Fruit fly (Drosophila melanogaster) whole organism, embryonic: ENCODE results near the gene CG4783.

Source experiments
- Antp ChIP-seq: fragments of 200-800 bp; sonication (Bioruptor generic); optimal IDR thresholded peaks from 3 replicates; lab custom pipeline; 2016; ENCODE audit warnings: missing biosample characterization, missing genetic modification characterization
- B-H1 ChIP-seq: fragments of 200-800 bp; sonication (Bioruptor generic); IDR thresholded peaks from 3 replicates; pipeline ENCODE4 v1.3.6; 2022; ENCODE audit warnings: missing biosample characterization, missing genetic modification characterization
- CG10979 ChIP-seq: fragments of 200-800 bp; sonication (Bioruptor generic); optimal IDR thresholded peaks from 2 replicates; lab custom pipeline; 2018; ENCODE audit warnings: missing biosample characterization, mild to moderate bottlenecking, missing genetic modification characterization, moderate library complexity
- CG12155 ChIP-seq: fragments of 200-800 bp; sonication (Bioruptor generic); optimal IDR thresholded peaks from 3 replicates; lab custom pipeline; 2016; ENCODE audit warnings: missing biosample characterization, missing genetic modification characterization
- CG12659 ChIP-seq: fragments of 200-800 bp; sonication (Bioruptor generic); optimal IDR thresholded peaks from 3 replicates; lab custom pipeline; 2017; ENCODE audit warnings: mild to moderate bottlenecking, missing biosample characterization, missing genetic modification reagents, missing genetic modification characterization
- CG13624 ChIP-seq: fragments of 200-800 bp; sonication (Bioruptor generic); optimal IDR thresholded peaks from 2 replicates; lab custom pipeline; 2016; ENCODE audit warnings: missing biosample characterization, missing genetic modification characterization
- CG13894 ChIP-seq: fragments of 200-800 bp; sonication (Bioruptor generic); optimal IDR thresholded peaks from 3 replicates; lab custom pipeline; 2018; ENCODE audit warnings: missing biosample characterization, mild to moderate bottlenecking, missing genetic modification characterization, moderate library complexity
- CG15011 ChIP-seq: fragments of 200-800 bp; sonication (Bioruptor generic); optimal IDR thresholded peaks from 3 replicates; lab custom pipeline; 2018; ENCODE audit warnings: missing biosample characterization, mild to moderate bottlenecking, missing genetic modification characterization
- CG15269 ChIP-seq: fragments of 200-800 bp; sonication (Bioruptor generic); optimal IDR thresholded peaks from 2 replicates; lab custom pipeline; 2018; ENCODE audit warnings: missing biosample characterization, mild to moderate bottlenecking, missing genetic modification characterization, moderate library complexity
- CG1832 ChIP-seq: fragments of 200-800 bp; sonication (Bioruptor generic); optimal IDR thresholded peaks from 2 replicates; lab custom pipeline; 2017; ENCODE audit warnings: missing biosample characterization, mild to moderate bottlenecking, missing genetic modification characterization, inconsistent platforms
- CG2129 ChIP-seq: fragments of 200-800 bp; sonication (Bioruptor generic); IDR thresholded peaks from 2 replicates; pipeline ENCODE4 v1.3.6; 2022; ENCODE audit warnings: missing biosample characterization, missing genetic modification characterization; ENCODE audit not compliant: partially characterized antibody
- CG30431 ChIP-seq: fragments of 200-800 bp; sonication (Bioruptor generic); optimal IDR thresholded peaks from 2 replicates; lab custom pipeline; 2017; ENCODE audit warnings: missing biosample characterization, missing genetic modification characterization
- CG31224 ChIP-seq: fragments of 200-800 bp; sonication (Bioruptor generic); IDR thresholded peaks from 2 replicates; pipeline ENCODE4 v1.3.6; 2022; ENCODE audit warnings: missing biosample characterization, missing genetic modification characterization
- CG31365 ChIP-seq: fragments of 200-800 bp; sonication (Bioruptor generic); optimal IDR thresholded peaks from 2 replicates; lab custom pipeline; 2018; ENCODE audit warnings: missing biosample characterization, mild to moderate bottlenecking, missing genetic modification characterization
- CG32767 ChIP-seq: fragments of 200-800 bp; sonication (Bioruptor generic); IDR thresholded peaks from 2 replicates; pipeline ENCODE4 v1.3.6; 2022; ENCODE audit warnings: missing biosample characterization, missing genetic modification characterization
- CG34422 ChIP-seq: fragments of 200-800 bp; sonication (Bioruptor generic); IDR thresholded peaks from 3 replicates; pipeline ENCODE4 v1.3.6; 2022; ENCODE audit warnings: missing biosample characterization, missing genetic modification characterization
- CG42726 ChIP-seq: fragments of 200-800 bp; sonication (Bioruptor generic); IDR thresholded peaks from 2 replicates; pipeline ENCODE4 v1.3.6; 2022; ENCODE audit warnings: missing biosample characterization, missing genetic modification characterization; ENCODE audit not compliant: partially characterized antibody
- CG43689 ChIP-seq: fragments of 200-800 bp; sonication (Bioruptor generic); IDR thresholded peaks from 2 replicates; pipeline ENCODE4 v1.3.6; 2022; ENCODE audit warnings: missing biosample characterization, missing genetic modification characterization
- CG4424 ChIP-seq: fragments of 200-800 bp; sonication (Bioruptor generic); optimal IDR thresholded peaks from 3 replicates; lab custom pipeline; 2016; ENCODE audit warnings: missing biosample characterization, missing genetic modification characterization
- CG4617 ChIP-seq: fragments of 200-800 bp; sonication (Bioruptor generic); optimal IDR thresholded peaks from 3 replicates; lab custom pipeline; 2016; ENCODE audit warnings: missing biosample characterization, missing genetic modification characterization, borderline replicate concordance
- CG6175 ChIP-seq: fragments of 200-800 bp; sonication (Bioruptor generic); IDR thresholded peaks from 3 replicates; pipeline ENCODE4 v1.3.6; 2022; ENCODE audit warnings: missing biosample characterization, missing genetic modification characterization
- CG6683 ChIP-seq: fragments of 200-800 bp; sonication (Bioruptor generic); optimal IDR thresholded peaks from 2 replicates; lab custom pipeline; 2017; ENCODE audit warnings: missing biosample characterization, mild to moderate bottlenecking, missing genetic modification characterization, missing genetic modification reagents
- CG6765 ChIP-seq: fragments of 200-800 bp; sonication (Bioruptor generic); optimal IDR thresholded peaks from 3 replicates; lab custom pipeline; 2017; ENCODE audit warnings: missing biosample characterization, mild to moderate bottlenecking, missing genetic modification characterization
- CG8388 ChIP-seq: fragments of 200-800 bp; sonication (Bioruptor generic); optimal IDR thresholded peaks from 2 replicates; lab custom pipeline; 2019; ENCODE audit warnings: missing biosample characterization, mild to moderate bottlenecking, missing genetic modification characterization, moderate library complexity
- CrebB ChIP-seq: fragments of 200-800 bp; sonication (Bioruptor generic); optimal IDR thresholded peaks from 3 replicates; lab custom pipeline; 2018; ENCODE audit warnings: missing biosample characterization, mild to moderate bottlenecking, missing genetic modification characterization
- D ChIP-seq, 2 experiments: fragments of 200-800 bp in 1 of 2; fragments of >200 bp in 1 of 2; sonication (Bioruptor generic) in 1 of 2; optimal IDR thresholded peaks; 2 replicates in 1 of 2; 3 replicates in 1 of 2; lab custom pipeline; 2017; ENCODE audit warnings: mild to moderate bottlenecking in 1 of 2, missing biosample characterization in 1 of 2, missing genetic modification characterization in 1 of 2, missing genetic modification reagents in 1 of 2
- Fer2 ChIP-seq: fragments of 200-800 bp; sonication (Bioruptor generic); optimal IDR thresholded peaks from 2 replicates; lab custom pipeline; 2018; ENCODE audit warnings: missing biosample characterization, mild to moderate bottlenecking, missing genetic modification characterization, moderate library complexity
- Hey ChIP-seq: fragments of 200-800 bp; sonication (Bioruptor generic); optimal IDR thresholded peaks from 3 replicates; lab custom pipeline; 2018; ENCODE audit warnings: missing biosample characterization, mild to moderate bottlenecking, missing genetic modification characterization
- NfI ChIP-seq: fragments of 200-800 bp; sonication (Bioruptor generic); optimal IDR thresholded peaks from 3 replicates; lab custom pipeline; 2018; ENCODE audit warnings: missing biosample characterization, mild to moderate bottlenecking, missing genetic modification characterization, moderate library complexity
- Six4 ChIP-seq: fragments of 200-800 bp; sonication (Bioruptor generic); optimal IDR thresholded peaks from 2 replicates; lab custom pipeline; 2016; ENCODE audit warnings: missing biosample characterization, missing genetic modification characterization
- Xrp1 ChIP-seq: fragments of 200-800 bp; sonication (Bioruptor generic); IDR thresholded peaks from 2 replicates; pipeline ENCODE4 v1.3.6; 2022; ENCODE audit warnings: missing biosample characterization, missing genetic modification characterization
- ase ChIP-seq: fragments of 200-800 bp; sonication (Bioruptor generic); IDR thresholded peaks from 3 replicates; pipeline ENCODE4 v1.3.6; 2022; ENCODE audit warnings: missing biosample characterization, missing genetic modification characterization
- caup ChIP-seq: fragments of 200-800 bp; sonication (Bioruptor generic); optimal IDR thresholded peaks from 3 replicates; lab custom pipeline; 2017; ENCODE audit warnings: missing biosample characterization, mild to moderate bottlenecking, missing genetic modification characterization, moderate library complexity; ENCODE audit not compliant: severe bottlenecking
- ci ChIP-seq: fragments of 200-800 bp; sonication (Bioruptor generic); IDR thresholded peaks from 3 replicates; pipeline ENCODE4 v1.3.6; 2022; ENCODE audit warnings: missing biosample characterization, missing genetic modification characterization
- corto ChIP-seq: fragments of 200-800 bp; sonication (Bioruptor generic); optimal IDR thresholded peaks from 2 replicates; lab custom pipeline; 2016; ENCODE audit warnings: missing biosample characterization, mild to moderate bottlenecking, missing genetic modification characterization, moderate library complexity
- dysf ChIP-seq: fragments of 200-800 bp; sonication (Bioruptor generic); IDR thresholded peaks from 3 replicates; pipeline ENCODE4 v1.3.6; 2022; ENCODE audit warnings: missing biosample characterization, missing genetic modification characterization
- grau ChIP-seq: fragments of 200-800 bp; optimal IDR thresholded peaks from 3 replicates; lab custom pipeline; 2019; ENCODE audit warnings: missing biosample characterization, mild to moderate bottlenecking, missing genetic modification characterization, moderate library complexity
- jigr1 ChIP-seq: fragments of 200-800 bp; sonication (Bioruptor generic); IDR thresholded peaks from 3 replicates; pipeline ENCODE4 v1.3.6; 2022; ENCODE audit warnings: missing biosample characterization, missing genetic modification characterization
- klu ChIP-seq: fragments of 200-800 bp; sonication (Bioruptor generic); IDR thresholded peaks from 2 replicates; pipeline ENCODE4 v1.3.6; 2022; ENCODE audit warnings: missing biosample characterization, missing genetic modification characterization
- mld ChIP-seq: fragments of 200-800 bp; sonication (Bioruptor generic); IDR thresholded peaks from 3 replicates; pipeline ENCODE4 v1.3.6; 2022; ENCODE audit warnings: missing biosample characterization, missing genetic modification characterization; ENCODE audit not compliant: partially characterized antibody
- nerfin-2 ChIP-seq: fragments of 200-800 bp; sonication (Bioruptor generic); IDR thresholded peaks from 2 replicates; pipeline ENCODE4 v1.3.6; 2022; ENCODE audit warnings: missing biosample characterization, missing genetic modification characterization; ENCODE audit not compliant: partially characterized antibody
- pfk ChIP-seq: fragments of 200-800 bp; sonication (Bioruptor generic); optimal IDR thresholded peaks from 2 replicates; lab custom pipeline; 2018; ENCODE audit warnings: missing biosample characterization, mild to moderate bottlenecking, missing genetic modification characterization, moderate library complexity
- pzg ChIP-seq: fragments of 200-800 bp; sonication (Bioruptor generic); optimal IDR thresholded peaks from 3 replicates; lab custom pipeline; 2018; ENCODE audit warnings: missing biosample characterization, mild to moderate bottlenecking, missing genetic modification characterization, moderate library complexity
- sima ChIP-seq: fragments of 200-800 bp; sonication (Bioruptor generic); optimal IDR thresholded peaks from 2 replicates; lab custom pipeline; 2016; ENCODE audit warnings: missing biosample characterization, missing genetic modification characterization
- stwl ChIP-seq: fragments of 200-800 bp; sonication (Bioruptor generic); optimal IDR thresholded peaks from 3 replicates; lab custom pipeline; 2018; ENCODE audit warnings: missing biosample characterization, mild to moderate bottlenecking, missing genetic modification characterization, moderate library complexity
- toy ChIP-seq: fragments of 200-800 bp; sonication (Bioruptor generic); IDR thresholded peaks from 2 replicates; pipeline ENCODE4 v1.3.6; 2022; ENCODE audit warnings: missing biosample characterization, missing genetic modification characterization
- twi ChIP-seq: fragments of 200-800 bp; optimal IDR thresholded peaks from 2 replicates; lab custom pipeline; 2019; ENCODE audit warnings: missing biosample characterization, mild to moderate bottlenecking, missing genetic modification characterization, moderate library complexity
- vfl ChIP-seq: fragments of 200-800 bp; sonication (Bioruptor generic); optimal IDR thresholded peaks from 2 replicates; lab custom pipeline; 2016; ENCODE audit warnings: missing biosample characterization, missing genetic modification characterization

The CG4783 gene

dm6 chr3R:19902926-19903739 lies 45.1 kb upstream of the CG4783 start, which contains the start of gene ClpX (continued):
- no peak for TF ChIP-seq CG30431 (GFP tag; lab: Kevin White, UChicago)
- TF ChIP-seq D (optimal IDR thresholded peaks at IDR 0.05; lab: Kevin White, UChicago), result no peak
- TF ChIP-seq D (GFP tag; optimal IDR thresholded peaks at IDR 0.05; lab: Kevin White, UChicago), result no peak
- no peak for TF ChIP-seq CG1832 (GFP tag; lab: Kevin White, UChicago)
- peak; percentile 46; the same call in 1 of the 2 replicates for TF ChIP-seq CG42726 (GFP tag; lab: Robert Waterston, UW)
- no peak for TF ChIP-seq twi (tag; lab: Kevin White, UChicago)
- TF ChIP-seq NfI (GFP tag; lab: Kevin White, UChicago), result peak; percentile 9
- TF ChIP-seq pfk (GFP tag; lab: Kevin White, UChicago), result no peak
- no peak for TF ChIP-seq CG6175 (GFP tag; lab: Robert Waterston, UW)
- no peak for TF ChIP-seq CG31224 (GFP tag; lab: Robert Waterston, UW)
- TF ChIP-seq CG8388 (GFP tag; lab: Kevin White, UChicago), result no peak
- TF ChIP-seq CrebB (tag; lab: Kevin White, UChicago), result no peak
- TF ChIP-seq CG34422 (GFP tag; lab: Robert Waterston, UW), result no peak
- TF ChIP-seq Xrp1, result no peak
- no peak for TF ChIP-seq ci (GFP tag; lab: Robert Waterston, UW)
- TF ChIP-seq CG4424, result no peak
- TF ChIP-seq pzg (GFP tag; lab: Kevin White, UChicago), result peak; percentile 75
- no peak for TF ChIP-seq sima (GFP tag; lab: Kevin White, UChicago)
- TF ChIP-seq CG2129 (GFP tag; lab: Robert Waterston, UW), result 0 out of 2 replicates have a peak, but pooled peaks have one; percentile 23
- TF ChIP-seq CG13624 (GFP tag; lab: Kevin White, UChicago), result peak; percentile 55
- TF ChIP-seq Hey (tag; lab: Kevin White, UChicago), result no peak
- TF ChIP-seq Six4, result no peak
- TF ChIP-seq CG31365, result peak; percentile 7
- no peak for TF ChIP-seq CG15011 (GFP tag; lab: Kevin White, UChicago)
- peak; percentile 16 for TF ChIP-seq grau (tag; lab: Kevin White, UChicago)
- TF ChIP-seq CG12659 (GFP tag; lab: Kevin White, UChicago), result peak; percentile 54
- no peak for TF ChIP-seq ase (GFP tag; lab: Robert Waterston, UW)
- peak; percentile 68 for TF ChIP-seq stwl
- no peak for TF ChIP-seq Fer2
- TF ChIP-seq CG32767, result no peak
- TF ChIP-seq CG4617 (GFP tag; lab: Kevin White, UChicago), result peak; percentile 58
- TF ChIP-seq CG6765, result peak; percentile 25
- TF ChIP-seq corto, result no peak
- no peak for TF ChIP-seq nerfin-2
- no peak for TF ChIP-seq dysf (GFP tag; lab: Robert Waterston, UW)
- no peak for TF ChIP-seq vfl (GFP tag; lab: Kevin White, UChicago)
- peak; percentile 100 for TF ChIP-seq CG12155
- TF ChIP-seq jigr1 (GFP tag; lab: Robert Waterston, UW), result no peak
- no peak for TF ChIP-seq Antp (GFP tag; lab: Kevin White, UChicago)
- no peak for TF ChIP-seq CG43689 (GFP tag; lab: Robert Waterston, UW)
- no peak for TF ChIP-seq B-H1 (GFP tag; lab: Robert Waterston, UW)
- TF ChIP-seq caup (GFP tag; lab: Kevin White, UChicago), result no peak
- no peak for TF ChIP-seq CG10979 (tag; lab: Kevin White, UChicago)
- no peak for TF ChIP-seq CG6683 (GFP tag; lab: Kevin White, UChicago)
- TF ChIP-seq CG15269 (tag; lab: Kevin White, UChicago), result no peak
- TF ChIP-seq mld, result peak; percentile 73; the same call in 2 of the 3 replicates
- no peak for TF ChIP-seq klu (GFP tag; lab: Robert Waterston, UW)
- TF ChIP-seq CG13894 (tag; lab: Kevin White, UChicago), result peak; percentile 10
- no peak for TF ChIP-seq toy (GFP tag; lab: Robert Waterston, UW)
